Worm (Caenorhabditis elegans): ENCODE data around the gene H12D21.5.

- no peak for TF ChIP-seq nhr-80 (tag; optimal IDR thresholded peaks at IDR 0.05)
- TF ChIP-seq pha-4 (tag; optimal IDR thresholded peaks at IDR 0.05) = no peak
- TF ChIP-seq nfya-1 (tag; optimal IDR thresholded peaks at IDR 0.05; ENCODE audit: borderline replicate concordance, insufficient read depth) = no peak
- no peak for TF ChIP-seq F49E8.2 (tag; optimal IDR thresholded peaks at IDR 0.05; ENCODE audit: insufficient read depth)
- TF ChIP-seq nfya-2 (GFP tag; IDR thresholded peaks at IDR 0.05) = no peak
- no peak for TF ChIP-seq dpl-1 (GFP tag; optimal IDR thresholded peaks at IDR 0.05)
- no peak for TF ChIP-seq K11D2.4 (GFP tag; IDR thresholded peaks at IDR 0.05)
- no peak for TF ChIP-seq F39B2.1 (GFP tag; IDR thresholded peaks at IDR 0.05)
- TF ChIP-seq lin-35 (GFP tag; optimal IDR thresholded peaks at IDR 0.05) = no peak
- TF ChIP-seq F10E7.11 (tag; optimal IDR thresholded peaks at IDR 0.05) = no peak
- TF ChIP-seq efl-1 (GFP tag; optimal IDR thresholded peaks at IDR 0.05) = no peak
Observed at ce11 chrV:14871365-14871764, 22.4 kb upstream of the H12D21.5 start, which contains the start of gene ZC412.3.

Data from whole organism, young adult.